Fruit fly (Drosophila melanogaster) S2 (cell line): Measurements from ENCODE around the gene Pp1-Y2.

Experiments used
- CG8478 ChIP-seq: fragments of >200 bp; optimal IDR thresholded peaks from 2 replicates; lab custom pipeline; 2018
- CTCF ChIP-seq, 2 experiments: fragments of >200 bp; optimal IDR thresholded peaks; 2 replicates each; lab custom pipeline; 2018

DNA sequence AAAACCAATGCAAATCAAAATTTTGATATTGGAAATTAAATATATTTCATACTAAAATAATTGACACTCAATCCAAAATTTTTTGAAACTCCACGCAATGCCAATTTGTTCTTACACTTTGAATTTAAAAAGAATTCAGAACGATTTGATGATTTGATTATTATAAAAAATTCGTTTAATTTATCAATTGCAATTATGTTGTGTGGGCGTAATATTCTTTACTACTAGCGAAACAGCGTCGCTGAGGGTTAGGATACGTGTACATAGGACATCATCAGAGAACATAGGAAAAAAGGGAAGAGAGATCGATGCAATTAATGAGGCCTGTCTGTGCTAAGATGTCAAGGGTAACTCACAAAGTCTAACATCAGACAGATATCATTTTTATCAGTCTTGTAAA is at the start of gene Pp1-Y2:
- no peak for TF ChIP-seq CG8478
- TF ChIP-seq CTCF (optimal IDR thresholded peaks at IDR 0.05; lab: Kevin White, UChicago) = no peak
